In the genomic region with DNA sequence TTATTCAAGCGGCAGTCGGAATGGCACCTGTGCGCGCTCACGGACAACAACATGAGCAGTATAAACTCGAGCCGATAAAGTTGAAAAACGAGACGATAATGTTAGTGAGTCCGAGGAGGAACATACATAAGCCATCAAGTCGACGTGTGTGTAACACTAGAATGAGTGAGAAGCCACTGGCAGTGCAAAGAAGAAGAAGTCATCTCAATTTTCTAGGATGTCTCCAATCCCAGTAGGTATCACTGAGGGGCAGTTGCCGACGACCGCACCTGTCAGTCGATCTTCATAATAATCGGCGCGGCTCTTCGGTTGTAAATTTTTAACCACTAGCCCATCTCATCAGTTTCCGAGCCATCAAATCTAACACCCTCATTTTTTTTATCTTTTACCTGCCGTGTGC, we compare ENCODE assay signal across 1 worm cellular context.
TF ChIP-seq lines count a peak whose summit lies in the region.

No protein-coding gene starts in this region.

TF ChIP-seq in whole organism, L4 larva, 104 proteins besides CTCF, POLR2A, EP300 and RAD21 (continued from another document):
- TF ChIP-seq unc-130 (GFP tag; optimal IDR thresholded peaks at IDR 0.05; lab: Kevin White, UChicago) (no peak), mxl-2 (GFP tag; conservative IDR thresholded peaks at IDR 0.05; lab: Robert Waterston, UW) (no peak), ctbp-1 (GFP tag; IDR thresholded peaks at IDR 0.05; lab: Robert Waterston, UW) (peak; percentile 45; the same call in 1 of the 2 replicates), ceh-82 (tag; optimal IDR thresholded peaks at IDR 0.05; lab: Kevin White, UChicago) (no peak), D1046.2 (GFP tag; IDR thresholded peaks at IDR 0.05; lab: Robert Waterston, UW) (no peak), nhr-76 (tag; optimal IDR thresholded peaks at IDR 0.05; lab: Kevin White, UChicago) (no peak), gei-8 (GFP tag; optimal IDR thresholded peaks at IDR 0.05; lab: Kevin White, UChicago) (no peak), dmd-6 (GFP tag; IDR thresholded peaks at IDR 0.05; lab: Robert Waterston, UW) (0 out of 2 replicates have a peak, but pooled peaks have one; percentile 2), skn-1 (tag; optimal IDR thresholded peaks at IDR 0.05; lab: Kevin White, UChicago) (no peak), Y105C5A.15 (GFP tag; IDR thresholded peaks at IDR 0.05; lab: Robert Waterston, UW) (no peak), dmd-8 (GFP tag; IDR thresholded peaks at IDR 0.05; lab: Robert Waterston, UW) (no peak), nhr-10 (tag; optimal IDR thresholded peaks at IDR 0.05; lab: Kevin White, UChicago) (no peak), nhr-111 (GFP tag; optimal IDR thresholded peaks at IDR 0.05; lab: Kevin White, UChicago) (no peak), hlh-11 (tag; optimal IDR thresholded peaks at IDR 0.05; lab: Kevin White, UChicago) (peak; percentile 14), ceh-62 (tag; optimal IDR thresholded peaks at IDR 0.05; lab: Kevin White, UChicago) (no peak), ceh-44 (GFP tag; IDR thresholded peaks at IDR 0.05; lab: Robert Waterston, UW) (no peak), F10B5.3 (tag; optimal IDR thresholded peaks at IDR 0.05; lab: Kevin White, UChicago) (no peak), arid-1 (GFP tag; conservative IDR thresholded peaks at IDR 0.05; lab: Robert Waterston, UW) (no peak), pha-4 (GFP tag; IDR thresholded peaks at IDR 0.05; lab: Robert Waterston, UW) (no peak), pha-4 (tag; optimal IDR thresholded peaks at IDR 0.05; lab: Kevin White, UChicago) (no peak)
TF ChIP-seq in whole organism, L4 larva: peak in this region for 8.
